Worm (Caenorhabditis elegans): ENCODE results near the gene Y75B7B.1.

DNA sequence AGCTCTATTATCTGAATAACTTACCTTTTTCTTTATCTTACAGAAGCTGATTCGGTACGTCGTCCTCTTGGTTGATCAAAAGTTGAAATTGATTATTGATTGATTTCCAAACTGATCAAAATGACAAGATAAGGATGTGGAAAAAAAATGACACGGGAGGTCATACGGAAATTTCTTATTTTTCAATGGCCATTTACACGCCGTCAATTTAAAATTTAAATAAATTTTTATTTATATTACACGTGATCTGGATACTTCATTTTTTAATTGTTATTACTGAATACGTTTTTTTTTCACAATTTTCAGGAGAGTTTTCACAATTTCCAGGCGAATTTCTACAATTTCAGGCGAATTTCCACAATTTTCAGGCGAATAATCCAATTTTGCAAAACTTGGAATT is 5.2 kb downstream of the Y75B7B.1 start, which contains the start of gene Y75B7B.2:
- TF ChIP-seq snpc-1.3 (tag; optimal IDR thresholded peaks at IDR 0.05; ENCODE audit: insufficient read depth) (no peak), aptf-3 (GFP tag; IDR thresholded peaks at IDR 0.05) (no peak), Y53G8AR.9 (GFP tag; conservative IDR thresholded peaks at IDR 0.05) (no peak), tlf-1 (GFP tag; optimal IDR thresholded peaks at IDR 0.05) (no peak), snpc-4 (GFP tag; optimal IDR thresholded peaks at IDR 0.05) (no peak), snpc-4 (tag; optimal IDR thresholded peaks at IDR 0.05) (no peak), dox-1 (GFP tag; IDR thresholded peaks at IDR 0.05) (no peak), ama-1 (optimal IDR thresholded peaks at IDR 0.05) (no peak), ama-1 (GFP tag; optimal IDR thresholded peaks at IDR 0.05) (no peak)
